Worm (Caenorhabditis elegans) whole organism, L2 larva: ENCODE data around the gene dph-3.

Experiments used
- C34F6.9 ChIP-seq: fragments of 150-350 bp; optimal IDR thresholded peaks from 2 replicates; lab custom pipeline; 2014; ENCODE audit warnings: missing biosample characterization, missing genetic modification characterization
- F13H6.1 ChIP-seq: sonication (generic microtip); optimal IDR thresholded peaks from 2 replicates; lab custom pipeline; 2016; ENCODE audit warnings: missing genetic modification characterization, missing compliant biosample characterization
- R02D3.7 ChIP-seq: fragments of 150-350 bp; optimal IDR thresholded peaks from 2 replicates; lab custom pipeline; 2014; ENCODE audit warnings: missing biosample characterization, missing genetic modification characterization
- Y55F3AM.14 ChIP-seq: fragments of 200-800 bp; sonication (Bioruptor generic); optimal IDR thresholded peaks from 2 replicates; lab custom pipeline; 2018; ENCODE audit warnings: mild to moderate bottlenecking, missing genetic modification characterization, missing compliant biosample characterization
- alr-1 ChIP-seq: fragments of 150-350 bp; optimal IDR thresholded peaks from 2 replicates; lab custom pipeline; 2014; ENCODE audit warnings: missing biosample characterization, missing genetic modification characterization
- aly-2 ChIP-seq: fragments of 150-350 bp; optimal IDR thresholded peaks from 2 replicates; lab custom pipeline; 2014; ENCODE audit warnings: missing biosample characterization, missing genetic modification characterization
- ama-1 ChIP-seq: fragments of 150-350 bp; optimal IDR thresholded peaks from 2 replicates; lab custom pipeline; 2018; ENCODE audit warnings: inconsistent platforms
- blmp-1 ChIP-seq: sonication (generic microtip); optimal IDR thresholded peaks from 2 replicates; lab custom pipeline; 2017; ENCODE audit warnings: missing genetic modification characterization, mild to moderate bottlenecking, missing compliant biosample characterization, antibody characterized with exemption, moderate library complexity; ENCODE audit not compliant: insufficient read depth
- ceh-16 ChIP-seq: fragments of 150-350 bp; optimal IDR thresholded peaks from 2 replicates; lab custom pipeline; 2014; ENCODE audit warnings: missing biosample characterization, missing genetic modification characterization
- crh-2 ChIP-seq: sonication (generic microtip); optimal IDR thresholded peaks from 2 replicates; lab custom pipeline; 2017; ENCODE audit warnings: missing biosample characterization, missing genetic modification characterization
- dmd-4 ChIP-seq: sonication (generic microtip); optimal IDR thresholded peaks from 2 replicates; lab custom pipeline; 2017; ENCODE audit warnings: missing biosample characterization, missing genetic modification characterization
- egl-27 ChIP-seq: sonication (generic microtip); optimal IDR thresholded peaks from 3 replicates; lab custom pipeline; 2017; ENCODE audit warnings: missing biosample characterization, missing genetic modification reagents, missing genetic modification characterization
- elt-1 ChIP-seq: fragments of 150-350 bp; optimal IDR thresholded peaks from 2 replicates; lab custom pipeline; 2014; ENCODE audit warnings: missing biosample characterization, missing genetic modification characterization
- elt-3 ChIP-seq: sonication (generic microtip); optimal IDR thresholded peaks from 2 replicates; lab custom pipeline; 2017; ENCODE audit warnings: missing biosample characterization, missing genetic modification characterization
- fos-1 ChIP-seq: fragments of 150-350 bp; optimal IDR thresholded peaks from 2 replicates; lab custom pipeline; 2014; ENCODE audit warnings: missing biosample characterization, missing genetic modification characterization
- gmeb-1 ChIP-seq: fragments of 150-350 bp; optimal IDR thresholded peaks from 2 replicates; lab custom pipeline; 2014; ENCODE audit warnings: missing biosample characterization, missing genetic modification characterization
- lin-11 ChIP-seq: fragments of 150-350 bp; sonication (generic microtip); optimal IDR thresholded peaks from 2 replicates; lab custom pipeline; 2014; ENCODE audit warnings: missing biosample characterization, missing genetic modification characterization, inconsistent platforms, mixed read lengths
- lin-13 ChIP-seq: fragments of 150-350 bp; optimal IDR thresholded peaks from 2 replicates; lab custom pipeline; 2014; ENCODE audit warnings: missing biosample characterization, missing genetic modification reagents, missing genetic modification characterization
- lin-39 ChIP-seq: fragments of 150-350 bp; optimal IDR thresholded peaks from 2 replicates; lab custom pipeline; 2014; ENCODE audit warnings: missing biosample characterization, missing genetic modification reagents, missing genetic modification characterization
- lsy-2 ChIP-seq, 2 experiments: fragments of 150-350 bp in 1 of 2; sonication (generic microtip) in 1 of 2; optimal IDR thresholded peaks; 2 replicates each; lab custom pipeline; 2014 to 2017; ENCODE audit warnings: missing biosample characterization in 2 of 2, missing genetic modification characterization in 2 of 2
- mab-5 ChIP-seq: fragments of 150-350 bp; optimal IDR thresholded peaks from 2 replicates; lab custom pipeline; 2014; ENCODE audit warnings: missing biosample characterization, missing genetic modification characterization
- mbf-1 ChIP-seq: sonication (generic microtip); optimal IDR thresholded peaks from 2 replicates; lab custom pipeline; 2017; ENCODE audit warnings: missing biosample characterization, missing genetic modification characterization
- mdl-1 ChIP-seq, 2 experiments: fragments of 150-350 bp in 1 of 2; sonication (generic microtip) in 1 of 2; optimal IDR thresholded peaks; 2 replicates each; lab custom pipeline; 2017; ENCODE audit warnings: missing biosample characterization in 2 of 2, missing genetic modification characterization in 2 of 2
- nhr-10 ChIP-seq: sonication (generic microtip); optimal IDR thresholded peaks from 2 replicates; lab custom pipeline; 2017; ENCODE audit warnings: missing biosample characterization, missing genetic modification characterization
- nhr-11 ChIP-seq: fragments of 150-350 bp; optimal IDR thresholded peaks from 2 replicates; lab custom pipeline; 2014; ENCODE audit warnings: missing biosample characterization, missing genetic modification characterization
- nhr-12 ChIP-seq: fragments of 150-350 bp; optimal IDR thresholded peaks from 2 replicates; lab custom pipeline; 2014; ENCODE audit warnings: missing biosample characterization, missing genetic modification characterization
- nhr-129 ChIP-seq: fragments of 150-350 bp; optimal IDR thresholded peaks from 2 replicates; lab custom pipeline; 2014; ENCODE audit warnings: missing biosample characterization, missing genetic modification characterization
- nhr-21 ChIP-seq: fragments of 150-350 bp; optimal IDR thresholded peaks from 2 replicates; lab custom pipeline; 2014; ENCODE audit warnings: missing biosample characterization, missing genetic modification characterization
- nhr-23 ChIP-seq: fragments of 150-350 bp; optimal IDR thresholded peaks from 2 replicates; lab custom pipeline; 2014; ENCODE audit warnings: missing biosample characterization, missing genetic modification reagents, missing genetic modification characterization
- nhr-237 ChIP-seq: fragments of 150-350 bp; optimal IDR thresholded peaks from 2 replicates; lab custom pipeline; 2014; ENCODE audit warnings: missing biosample characterization, missing genetic modification characterization
- nhr-25 ChIP-seq: fragments of 150-350 bp; sonication (generic microtip); optimal IDR thresholded peaks from 3 replicates; lab custom pipeline; 2014; ENCODE audit warnings: missing biosample characterization, missing genetic modification characterization
- nhr-6 ChIP-seq: fragments of 150-350 bp; optimal IDR thresholded peaks from 2 replicates; lab custom pipeline; 2014; ENCODE audit warnings: missing biosample characterization, missing genetic modification characterization
- nhr-77 ChIP-seq: fragments of 150-350 bp; optimal IDR thresholded peaks from 2 replicates; lab custom pipeline; 2014; ENCODE audit warnings: missing biosample characterization, missing genetic modification characterization
- sem-4 ChIP-seq: fragments of 150-350 bp; optimal IDR thresholded peaks from 2 replicates; lab custom pipeline; 2014; ENCODE audit warnings: missing biosample characterization, missing genetic modification reagents, missing genetic modification characterization
- skn-1 ChIP-seq: sonication (generic microtip); optimal IDR thresholded peaks from 2 replicates; lab custom pipeline; 2017; ENCODE audit warnings: missing biosample characterization, missing genetic modification characterization
- sma-3 ChIP-seq: sonication (generic microtip); optimal IDR thresholded peaks from 2 replicates; lab custom pipeline; 2016; ENCODE audit warnings: missing genetic modification reagents, missing genetic modification characterization, missing compliant biosample characterization
- sma-9 ChIP-seq, 2 experiments: fragments of 150-350 bp in 1 of 2; sonication (generic microtip) in 1 of 2; optimal IDR thresholded peaks; 2 replicates each; lab custom pipeline; 2014 to 2016; ENCODE audit warnings: missing genetic modification characterization in 2 of 2, mild to moderate bottlenecking in 1 of 2, missing biosample characterization in 1 of 2, missing compliant biosample characterization in 1 of 2, missing genetic modification reagents in 1 of 2, moderate library complexity in 1 of 2
- snpc-4 ChIP-seq: fragments of 150-350 bp; optimal IDR thresholded peaks from 2 replicates; lab custom pipeline; 2014; ENCODE audit warnings: missing biosample characterization, missing genetic modification characterization
- unc-39 ChIP-seq: fragments of 150-350 bp; optimal IDR thresholded peaks from 2 replicates; lab custom pipeline; 2014; ENCODE audit warnings: missing biosample characterization, missing genetic modification characterization
- unc-55 ChIP-seq: fragments of 150-350 bp; sonication (generic microtip); optimal IDR thresholded peaks from 3 replicates; lab custom pipeline; 2014; ENCODE audit warnings: missing biosample characterization, missing genetic modification reagents, missing genetic modification characterization
- zag-1 ChIP-seq: fragments of 150-350 bp; optimal IDR thresholded peaks from 2 replicates; lab custom pipeline; 2014; ENCODE audit warnings: missing biosample characterization, missing genetic modification characterization
- ztf-1 ChIP-seq: fragments of 200-800 bp; sonication (Bioruptor generic); conservative IDR thresholded peaks from 2 replicates; pipeline ENCODE4 v1.3.6; 2022; ENCODE audit warnings: missing genetic modification characterization, missing compliant biosample characterization
- ztf-11 ChIP-seq: sonication (generic microtip); optimal IDR thresholded peaks from 2 replicates; lab custom pipeline; 2017; ENCODE audit warnings: missing biosample characterization, missing genetic modification characterization
- ztf-4 ChIP-seq: fragments of 150-350 bp; optimal IDR thresholded peaks from 2 replicates; lab custom pipeline; 2014; ENCODE audit warnings: missing biosample characterization, missing genetic modification characterization

The dph-3 gene

DNA sequence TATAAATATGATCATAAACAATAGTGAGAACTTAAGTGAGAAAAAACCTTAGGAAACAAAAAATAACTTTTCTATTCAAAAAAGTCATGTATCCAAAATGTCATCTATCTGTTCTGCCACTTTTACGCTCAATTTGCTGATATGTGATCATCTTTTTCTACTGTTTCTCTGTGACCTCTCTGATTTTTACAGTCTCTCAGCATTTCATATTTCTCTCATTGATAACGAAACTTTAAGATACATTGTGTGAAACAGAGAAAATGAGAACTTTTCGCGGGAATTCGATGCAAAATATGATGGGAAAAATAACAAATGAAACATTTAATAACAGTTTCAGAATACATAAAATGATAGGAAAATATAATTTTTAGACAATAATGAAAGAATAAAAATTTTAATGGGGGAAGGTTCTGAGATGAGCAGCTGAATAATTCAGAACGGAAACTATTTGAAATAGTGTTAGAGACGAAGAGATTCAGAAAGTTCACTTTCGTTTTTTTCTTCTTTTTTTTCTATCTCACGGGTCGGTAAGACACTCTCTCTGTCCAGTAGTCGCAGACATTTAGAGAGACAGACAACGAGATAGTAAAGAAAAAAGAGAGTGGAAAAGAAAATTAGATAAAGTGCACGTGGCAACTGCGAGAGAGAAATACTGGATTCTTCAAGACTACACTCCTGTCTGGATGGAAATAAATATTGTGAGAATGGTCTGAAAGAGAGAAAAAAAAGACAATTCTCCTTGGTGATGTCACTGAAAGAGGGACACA, 29.5 kb upstream of the dph-3 start:
- TF ChIP-seq blmp-1 (tag; lab: Kevin White, UChicago) = peak; percentile 92
- TF ChIP-seq zag-1 = peak; percentile 51
- TF ChIP-seq egl-27 (tag; lab: Kevin White, UChicago) = peak; percentile 69
- TF ChIP-seq skn-1 (tag; lab: Kevin White, UChicago) = no peak
- TF ChIP-seq alr-1 = no peak
- no peak for TF ChIP-seq ceh-16
- TF ChIP-seq lin-13 = peak; percentile 32
- TF ChIP-seq ama-1 (lab: Kevin White, UChicago) = no peak
- no peak for TF ChIP-seq ztf-1 (GFP tag; lab: Robert Waterston, UW)
- TF ChIP-seq sma-9 (GFP tag; optimal IDR thresholded peaks at IDR 0.05; lab: Kevin White, UChicago) = peak; percentile 94
- TF ChIP-seq sma-9 (tag; optimal IDR thresholded peaks at IDR 0.05; lab: Kevin White, UChicago) = no peak
- TF ChIP-seq ztf-11 (tag; lab: Kevin White, UChicago) = no peak
- no peak for TF ChIP-seq elt-3 (tag; lab: Kevin White, UChicago)
- TF ChIP-seq sem-4 (tag; lab: Kevin White, UChicago) = peak; percentile 19
- TF ChIP-seq elt-1 = no peak
- no peak for TF ChIP-seq Y55F3AM.14 (GFP tag; lab: Kevin White, UChicago)
- peak; percentile 14 to 79 for TF ChIP-seq lsy-2 (tag; optimal IDR thresholded peaks at IDR 0.05; lab: Kevin White, UChicago)
- peak; percentile 89 for TF ChIP-seq C34F6.9 (tag; lab: Kevin White, UChicago)
- TF ChIP-seq F13H6.1 (tag; lab: Kevin White, UChicago) = peak; percentile 85
- TF ChIP-seq nhr-25 (tag; lab: Kevin White, UChicago) = no peak
- TF ChIP-seq sma-3 = peak; percentile 49
- TF ChIP-seq crh-2 = peak; percentile 96
- TF ChIP-seq snpc-4 (tag; lab: Kevin White, UChicago) = peak; percentile 43
- peak; percentile 72 for TF ChIP-seq nhr-129 (tag; lab: Kevin White, UChicago)
- peak; percentile 53 for TF ChIP-seq nhr-6
- no peak for TF ChIP-seq nhr-11
- no peak for TF ChIP-seq lin-39 (tag; lab: Kevin White, UChicago)
- TF ChIP-seq mab-5 (tag; lab: Kevin White, UChicago) = peak; percentile 3
- TF ChIP-seq mdl-1 (tag; optimal IDR thresholded peaks at IDR 0.05; lab: Kevin White, UChicago) = peak; percentile 92 to 99
- no peak for TF ChIP-seq nhr-77 (tag; lab: Kevin White, UChicago)
- peak; percentile 73 for TF ChIP-seq unc-55
- TF ChIP-seq nhr-21 (tag; lab: Kevin White, UChicago) = peak; percentile 67
- TF ChIP-seq fos-1 (tag; lab: Kevin White, UChicago) = peak; percentile 51
- TF ChIP-seq nhr-10 (tag; lab: Kevin White, UChicago) = no peak

DNA sequence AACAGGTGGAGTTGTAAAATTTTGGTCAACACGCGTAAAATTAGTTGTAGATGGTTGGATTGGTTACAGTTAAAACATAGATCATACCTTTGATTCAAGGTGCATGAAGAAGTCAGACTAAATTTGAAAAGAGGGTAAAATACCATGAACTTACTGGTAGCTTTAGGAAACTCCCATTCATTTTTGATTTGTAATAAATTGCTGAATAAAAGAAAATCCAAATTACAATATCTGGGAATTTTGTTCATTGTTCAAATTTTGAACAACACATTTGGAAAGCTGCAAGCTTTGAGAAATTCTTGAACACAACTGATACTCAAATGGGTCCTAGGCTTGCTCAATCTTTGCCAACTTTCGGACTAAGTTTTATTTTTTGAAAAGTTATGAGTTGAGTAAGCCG, 28.9 kb upstream of the dph-3 start:
- TF ChIP-seq elt-3 (tag; lab: Kevin White, UChicago) (no peak), snpc-4 (tag; lab: Kevin White, UChicago) (no peak), nhr-25 (tag; lab: Kevin White, UChicago) (no peak), mab-5 (tag; lab: Kevin White, UChicago) (no peak), dmd-4 (tag; lab: Kevin White, UChicago) (no peak), lsy-2 (tag; optimal IDR thresholded peaks at IDR 0.05; lab: Kevin White, UChicago) (no peak), ceh-16 (no peak), nhr-11 (no peak), nhr-237 (tag; lab: Kevin White, UChicago) (no peak), elt-1 (no peak), nhr-23 (no peak), mbf-1 (tag; lab: Kevin White, UChicago) (no peak), ztf-1 (GFP tag; lab: Robert Waterston, UW) (no peak), sma-3 (no peak), alr-1 (no peak), unc-39 (tag; lab: Kevin White, UChicago) (no peak), Y55F3AM.14 (GFP tag; lab: Kevin White, UChicago) (no peak), nhr-10 (tag; lab: Kevin White, UChicago) (no peak), sma-9 (GFP tag; optimal IDR thresholded peaks at IDR 0.05; lab: Kevin White, UChicago) (no peak), sma-9 (tag; optimal IDR thresholded peaks at IDR 0.05; lab: Kevin White, UChicago) (no peak)
- TF ChIP-seq, all 48 proteins: peak for 0

DNA sequence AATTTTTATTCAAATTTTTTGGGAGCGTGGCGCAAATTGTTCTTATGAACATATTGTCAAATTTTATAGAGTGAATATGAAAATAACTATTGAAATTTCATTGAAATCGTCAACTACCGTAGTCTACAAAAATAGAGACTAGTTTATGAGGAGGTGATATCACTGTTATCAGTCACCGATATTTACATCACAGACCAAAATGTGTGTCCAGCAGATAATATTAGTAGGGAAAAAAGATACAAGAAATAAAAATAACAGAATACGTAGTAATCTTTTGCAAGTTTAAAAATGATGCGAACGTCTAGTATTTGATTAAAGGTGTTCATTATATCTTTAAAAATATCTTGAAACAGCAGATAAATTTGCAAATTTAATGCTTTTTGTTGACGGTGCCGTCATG, 27.7 kb upstream of the dph-3 start:
- no peak for TF ChIP-seq unc-55
- TF ChIP-seq aly-2 (tag; lab: Kevin White, UChicago) = no peak
- TF ChIP-seq ztf-11 (tag; lab: Kevin White, UChicago) = no peak
- no peak for TF ChIP-seq snpc-4 (tag; lab: Kevin White, UChicago)
- no peak for TF ChIP-seq ceh-16
- no peak for TF ChIP-seq mab-5 (tag; lab: Kevin White, UChicago)
- TF ChIP-seq nhr-10 (tag; lab: Kevin White, UChicago) = no peak
- no peak for TF ChIP-seq gmeb-1 (tag; lab: Kevin White, UChicago)
- no peak for TF ChIP-seq dmd-4 (tag; lab: Kevin White, UChicago)
- no peak for TF ChIP-seq egl-27 (tag; lab: Kevin White, UChicago)
- no peak for TF ChIP-seq nhr-12 (tag; lab: Kevin White, UChicago)
- no peak for TF ChIP-seq nhr-25 (tag; lab: Kevin White, UChicago)
- TF ChIP-seq R02D3.7 = no peak
- no peak for TF ChIP-seq nhr-21 (tag; lab: Kevin White, UChicago)
- no peak for TF ChIP-seq nhr-77 (tag; lab: Kevin White, UChicago)
- no peak for TF ChIP-seq mbf-1 (tag; lab: Kevin White, UChicago)
- TF ChIP-seq lin-13 = no peak
- TF ChIP-seq lin-11 (tag; lab: Kevin White, UChicago) = no peak
- no peak for TF ChIP-seq nhr-11
- TF ChIP-seq ztf-4 = no peak
